Worm (Caenorhabditis elegans) whole organism, mixed stage, embryonic: ENCODE measurements around the gene str-236.

ENCODE experiments used
- M03D4.4 ChIP-seq: sonication (generic microtip); optimal IDR thresholded peaks from 2 replicates; lab custom pipeline; 2017; ENCODE audit warnings: mild to moderate bottlenecking, missing genetic modification characterization, missing compliant biosample characterization
- bed-3 ChIP-seq: fragments of 200-800 bp; sonication (Bioruptor generic); optimal IDR thresholded peaks from 3 replicates; lab custom pipeline; 2018; ENCODE audit warnings: mild to moderate bottlenecking, missing genetic modification characterization, moderate library complexity, missing compliant biosample characterization
- blmp-1 ChIP-seq: fragments of 150-350 bp; optimal IDR thresholded peaks from 2 replicates; lab custom pipeline; 2014; ENCODE audit warnings: missing biosample characterization, missing genetic modification characterization
- ceh-39 ChIP-seq: fragments of 150-350 bp; optimal IDR thresholded peaks from 2 replicates; lab custom pipeline; 2014; ENCODE audit warnings: missing biosample characterization, missing genetic modification characterization
- ceh-43 ChIP-seq: fragments of 200-800 bp; sonication (Bioruptor generic); optimal IDR thresholded peaks from 2 replicates; lab custom pipeline; 2018; ENCODE audit warnings: mild to moderate bottlenecking, missing genetic modification characterization, moderate library complexity, missing compliant biosample characterization
- ceh-83 ChIP-seq: fragments of 200-800 bp; sonication (Bioruptor generic); optimal IDR thresholded peaks from 2 replicates; lab custom pipeline; 2018; ENCODE audit warnings: mild to moderate bottlenecking, missing genetic modification characterization, missing compliant biosample characterization
- ces-1 ChIP-seq: fragments of 150-350 bp; optimal IDR thresholded peaks from 2 replicates; lab custom pipeline; 2014; ENCODE audit warnings: missing biosample characterization, missing genetic modification reagents, missing genetic modification characterization
- drap-1 ChIP-seq: fragments of 200-800 bp; sonication (Bioruptor generic); optimal IDR thresholded peaks from 3 replicates; lab custom pipeline; 2018; ENCODE audit warnings: mild to moderate bottlenecking, missing genetic modification characterization, missing compliant biosample characterization
- elt-3 ChIP-seq: fragments of 150-350 bp; optimal IDR thresholded peaks from 2 replicates; lab custom pipeline; 2014; ENCODE audit warnings: missing biosample characterization, missing genetic modification characterization
- flh-1 ChIP-seq: fragments of 200-800 bp; sonication (Bioruptor generic); optimal IDR thresholded peaks from 2 replicates; lab custom pipeline; 2018; ENCODE audit warnings: mild to moderate bottlenecking, missing genetic modification characterization, moderate library complexity, missing compliant biosample characterization
- ham-2 ChIP-seq: fragments of 200-800 bp; sonication (Bioruptor generic); optimal IDR thresholded peaks from 2 replicates; lab custom pipeline; 2018; ENCODE audit warnings: mild to moderate bottlenecking, missing genetic modification characterization, missing compliant biosample characterization
- hlh-1 ChIP-seq: fragments of 150-350 bp; optimal IDR thresholded peaks from 2 replicates; lab custom pipeline; 2014; ENCODE audit warnings: missing biosample characterization, missing genetic modification reagents, missing genetic modification characterization
- lin-13 ChIP-seq: fragments of 150-350 bp; optimal IDR thresholded peaks from 2 replicates; lab custom pipeline; 2014; ENCODE audit warnings: missing biosample characterization, missing genetic modification characterization
- lin-32 ChIP-seq: fragments of 200-800 bp; sonication (Bioruptor generic); optimal IDR thresholded peaks from 2 replicates; lab custom pipeline; 2018; ENCODE audit warnings: mild to moderate bottlenecking, missing genetic modification characterization, missing compliant biosample characterization
- lsy-2 ChIP-seq: fragments of 150-350 bp; optimal IDR thresholded peaks from 2 replicates; lab custom pipeline; 2014; ENCODE audit warnings: missing biosample characterization, missing genetic modification characterization
- mab-5 ChIP-seq: fragments of 150-350 bp; optimal IDR thresholded peaks from 2 replicates; lab custom pipeline; 2014; ENCODE audit warnings: missing biosample characterization, missing genetic modification characterization
- mep-1 ChIP-seq: fragments of 150-350 bp; optimal IDR thresholded peaks from 2 replicates; lab custom pipeline; 2017; ENCODE audit warnings: missing biosample characterization, missing genetic modification reagents, missing genetic modification characterization, inconsistent platforms
- mls-2 ChIP-seq: sonication (generic microtip); optimal IDR thresholded peaks from 2 replicates; lab custom pipeline; 2016; ENCODE audit warnings: mild to moderate bottlenecking, missing genetic modification characterization, moderate library complexity, missing compliant biosample characterization
- nhr-12 ChIP-seq: fragments of 150-350 bp; optimal IDR thresholded peaks from 2 replicates; lab custom pipeline; 2014; ENCODE audit warnings: missing biosample characterization, missing genetic modification characterization
- nhr-2 ChIP-seq: fragments of 150-350 bp; optimal IDR thresholded peaks from 2 replicates; lab custom pipeline; 2014; ENCODE audit warnings: missing biosample characterization, missing genetic modification characterization
- nhr-237 ChIP-seq: fragments of 150-350 bp; optimal IDR thresholded peaks from 2 replicates; lab custom pipeline; 2014; ENCODE audit warnings: missing biosample characterization, missing genetic modification characterization
- nhr-28 ChIP-seq: fragments of 150-350 bp; optimal IDR thresholded peaks from 2 replicates; lab custom pipeline; 2014; ENCODE audit warnings: missing biosample characterization, missing genetic modification characterization
- nhr-76 ChIP-seq: sonication (generic microtip); optimal IDR thresholded peaks from 2 replicates; lab custom pipeline; 2017; ENCODE audit warnings: missing biosample characterization, missing genetic modification characterization
- pha-4 ChIP-seq: fragments of 150-350 bp; optimal IDR thresholded peaks from 2 replicates; lab custom pipeline; 2018; ENCODE audit warnings: missing biosample characterization, missing genetic modification reagents, missing genetic modification characterization
- sem-2 ChIP-seq: fragments of 200-800 bp; sonication (Bioruptor generic); optimal IDR thresholded peaks from 2 replicates; lab custom pipeline; 2018; ENCODE audit warnings: mild to moderate bottlenecking, missing genetic modification characterization, missing compliant biosample characterization
- snpc-4 ChIP-seq: fragments of 150-350 bp; optimal IDR thresholded peaks from 2 replicates; lab custom pipeline; 2014; ENCODE audit warnings: missing biosample characterization, missing genetic modification characterization
- sptf-1 ChIP-seq: sonication (generic microtip); optimal IDR thresholded peaks from 2 replicates; lab custom pipeline; 2017; ENCODE audit warnings: mild to moderate bottlenecking, missing genetic modification characterization, moderate library complexity, missing compliant biosample characterization
- tbx-8 ChIP-seq: fragments of 200-800 bp; sonication (Bioruptor generic); optimal IDR thresholded peaks from 2 replicates; lab custom pipeline; 2018; ENCODE audit warnings: mild to moderate bottlenecking, missing genetic modification characterization, moderate library complexity, missing compliant biosample characterization
- unc-120 ChIP-seq: sonication (generic microtip); optimal IDR thresholded peaks from 2 replicates; lab custom pipeline; 2017; ENCODE audit warnings: missing genetic modification characterization, missing compliant biosample characterization; ENCODE audit not compliant: poor library complexity, severe bottlenecking
- unc-39 ChIP-seq: fragments of 150-350 bp; optimal IDR thresholded peaks from 2 replicates; lab custom pipeline; 2014; ENCODE audit warnings: missing biosample characterization, missing genetic modification characterization
- unc-62 ChIP-seq: fragments of 150-350 bp; optimal IDR thresholded peaks from 2 replicates; lab custom pipeline; 2014; ENCODE audit warnings: missing biosample characterization, missing genetic modification reagents, missing genetic modification characterization
- zip-8 ChIP-seq: fragments of 150-350 bp; optimal IDR thresholded peaks from 2 replicates; lab custom pipeline; 2014; ENCODE audit warnings: missing biosample characterization, missing genetic modification characterization
- ztf-11 ChIP-seq: fragments of 150-350 bp; optimal IDR thresholded peaks from 2 replicates; lab custom pipeline; 2014; ENCODE audit warnings: missing biosample characterization, missing genetic modification characterization

The str-236 gene

ce11 chrV:1558113-1558512 is 30.2 kb upstream of the str-236 start:
- TF ChIP-seq unc-62 (GFP tag; lab: Kevin White, UChicago) (no peak), ham-2 (GFP tag; lab: Kevin White, UChicago) (no peak), mep-1 (no peak), ces-1 (no peak), bed-3 (no peak), elt-3 (tag; lab: Kevin White, UChicago) (no peak), lsy-2 (no peak), sptf-1 (tag; lab: Kevin White, UChicago) (no peak), tbx-8 (GFP tag; lab: Kevin White, UChicago) (no peak), hlh-1 (tag; lab: Kevin White, UChicago) (no peak), zip-8 (tag; lab: Kevin White, UChicago) (no peak), nhr-76 (no peak), unc-39 (tag; lab: Kevin White, UChicago) (no peak), mls-2 (tag; lab: Kevin White, UChicago) (no peak), blmp-1 (tag; lab: Kevin White, UChicago) (no peak), M03D4.4 (no peak), ceh-43 (GFP tag; lab: Kevin White, UChicago) (no peak), flh-1 (GFP tag; lab: Kevin White, UChicago) (no peak)

DNA sequence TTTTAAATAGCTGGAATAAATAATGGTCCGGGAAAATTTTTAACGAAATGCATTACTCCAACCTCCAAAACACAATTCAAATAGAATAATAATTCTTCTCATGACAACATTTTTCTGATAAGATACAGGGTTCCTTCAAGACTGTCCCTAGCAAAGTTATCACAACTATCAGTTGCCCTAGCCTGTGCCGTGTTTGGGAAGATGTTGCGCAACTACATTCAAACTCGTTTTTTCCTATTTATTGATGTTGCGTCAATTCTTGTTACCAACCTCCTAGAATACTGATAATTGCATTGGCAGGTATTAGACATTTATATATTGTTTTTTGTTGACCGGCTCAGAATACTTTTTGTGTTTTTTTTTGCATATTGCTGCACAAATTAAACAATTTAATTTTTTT is 27.2 kb upstream of the str-236 start:
- TF ChIP-seq M03D4.4 (no peak), zip-8 (tag; lab: Kevin White, UChicago) (peak; percentile 93)

DNA sequence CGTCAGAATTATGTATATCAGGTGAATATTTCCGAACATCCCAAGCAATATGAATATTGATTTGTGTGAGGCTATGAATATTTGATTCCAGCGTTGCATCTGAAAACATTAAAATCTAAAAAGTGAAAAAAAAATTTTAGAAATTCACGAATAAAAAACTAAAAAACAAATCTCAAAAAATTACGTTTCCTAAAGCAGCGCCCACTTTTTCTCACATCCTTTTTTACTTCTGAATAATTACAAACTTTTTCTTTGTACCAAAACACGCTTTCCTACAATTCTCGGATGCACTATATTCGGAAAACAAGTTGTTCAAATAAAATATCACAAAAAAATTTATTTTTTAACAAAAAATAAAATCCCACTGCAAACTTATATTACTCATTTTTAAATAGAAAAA is 25.1 kb upstream of the str-236 start, which contains the start of gene srsx-8:
Gene srsx-8, minus strand, starts transcription at position 101 of the 400 bp plus-strand sequence.
- TF ChIP-seq mab-5 = no peak
- no peak for TF ChIP-seq nhr-2 (tag; lab: Kevin White, UChicago)
- TF ChIP-seq zip-8 (tag; lab: Kevin White, UChicago) = no peak
- no peak for TF ChIP-seq drap-1 (GFP tag; lab: Kevin White, UChicago)
- no peak for TF ChIP-seq blmp-1 (tag; lab: Kevin White, UChicago)
- TF ChIP-seq snpc-4 = no peak
- TF ChIP-seq ztf-11 (tag; lab: Kevin White, UChicago) = no peak
- TF ChIP-seq ceh-39 (tag; lab: Kevin White, UChicago) = no peak
- no peak for TF ChIP-seq mls-2 (tag; lab: Kevin White, UChicago)
- no peak for TF ChIP-seq ces-1
- TF ChIP-seq tbx-8 (GFP tag; lab: Kevin White, UChicago) = no peak
- no peak for TF ChIP-seq unc-62 (GFP tag; lab: Kevin White, UChicago)
- no peak for TF ChIP-seq sptf-1 (tag; lab: Kevin White, UChicago)
- no peak for TF ChIP-seq elt-3 (tag; lab: Kevin White, UChicago)
- no peak for TF ChIP-seq M03D4.4
- TF ChIP-seq lin-32 (GFP tag; lab: Kevin White, UChicago) = no peak
- TF ChIP-seq nhr-237 = no peak
- no peak for TF ChIP-seq nhr-12 (tag; lab: Kevin White, UChicago)
- no peak for TF ChIP-seq nhr-76
- TF ChIP-seq, all 35 proteins: peak for 0

- TF ChIP-seq unc-120 (tag; lab: Kevin White, UChicago) (no peak), M03D4.4 (no peak), mep-1 (no peak), ces-1 (no peak), sem-2 (GFP tag; lab: Kevin White, UChicago) (no peak), nhr-28 (tag; lab: Kevin White, UChicago) (no peak), mls-2 (tag; lab: Kevin White, UChicago) (no peak), snpc-4 (no peak), drap-1 (GFP tag; lab: Kevin White, UChicago) (no peak), nhr-2 (tag; lab: Kevin White, UChicago) (no peak), pha-4 (tag; lab: Kevin White, UChicago) (no peak), elt-3 (tag; lab: Kevin White, UChicago) (no peak), zip-8 (tag; lab: Kevin White, UChicago) (no peak), lin-32 (GFP tag; lab: Kevin White, UChicago) (no peak), flh-1 (GFP tag; lab: Kevin White, UChicago) (no peak), ceh-39 (tag; lab: Kevin White, UChicago) (no peak), ceh-43 (GFP tag; lab: Kevin White, UChicago) (no peak), lin-13 (tag; lab: Kevin White, UChicago) (no peak), ceh-83 (no peak)
These were observed 23.3 kb upstream of the str-236 start for ce11 chrV:1551143-1551542.
